Worm (Caenorhabditis elegans): ENCODE data around the gene C01G12.13.

C01G12.13 gene

DNA sequence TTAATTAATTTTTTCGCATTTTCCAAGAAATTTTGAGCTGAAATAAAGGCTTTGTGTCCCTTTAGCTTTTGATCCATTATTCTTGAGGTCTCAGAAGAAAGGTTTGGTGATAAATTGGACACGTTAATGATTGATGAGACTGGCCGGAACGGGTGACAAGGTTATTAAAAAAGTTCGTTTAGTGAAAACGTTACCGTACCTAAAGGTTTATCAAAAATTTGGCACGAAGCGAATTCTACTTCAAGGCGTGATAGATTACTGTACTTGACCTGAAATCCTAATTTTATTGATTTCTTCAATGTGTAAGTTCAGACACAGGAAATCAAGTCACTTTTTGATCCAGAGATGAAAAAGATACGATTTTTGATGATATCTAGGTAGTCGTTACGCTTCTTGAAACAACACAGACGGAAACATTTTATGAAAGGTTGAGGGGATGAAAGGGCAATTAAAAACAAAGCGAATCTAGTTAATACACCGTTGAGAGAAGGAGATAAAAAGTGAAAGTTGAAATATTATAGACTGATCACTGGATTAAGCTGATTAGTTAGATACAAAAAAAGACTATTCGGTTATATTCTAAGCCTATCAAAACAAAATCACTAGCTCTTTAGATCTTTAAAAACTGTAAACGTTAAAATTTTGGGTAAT is 34.1 kb downstream of the C01G12.13 start:
- no peak for TF ChIP-seq ama-1 (optimal IDR thresholded peaks at IDR 0.05)
- TF ChIP-seq tbx-11 (GFP tag; IDR thresholded peaks at IDR 0.05) = no peak
- TF ChIP-seq flt-1 (GFP tag; IDR thresholded peaks at IDR 0.05) = no peak
- TF ChIP-seq scrt-1 (GFP tag; IDR thresholded peaks at IDR 0.05) = no peak
- no peak for TF ChIP-seq tbx-37 (GFP tag; conservative IDR thresholded peaks at IDR 0.05)
- no peak for TF ChIP-seq B0310.2 (tag; optimal IDR thresholded peaks at IDR 0.05)
- no peak for TF ChIP-seq hnd-1 (tag; optimal IDR thresholded peaks at IDR 0.05)

DNA sequence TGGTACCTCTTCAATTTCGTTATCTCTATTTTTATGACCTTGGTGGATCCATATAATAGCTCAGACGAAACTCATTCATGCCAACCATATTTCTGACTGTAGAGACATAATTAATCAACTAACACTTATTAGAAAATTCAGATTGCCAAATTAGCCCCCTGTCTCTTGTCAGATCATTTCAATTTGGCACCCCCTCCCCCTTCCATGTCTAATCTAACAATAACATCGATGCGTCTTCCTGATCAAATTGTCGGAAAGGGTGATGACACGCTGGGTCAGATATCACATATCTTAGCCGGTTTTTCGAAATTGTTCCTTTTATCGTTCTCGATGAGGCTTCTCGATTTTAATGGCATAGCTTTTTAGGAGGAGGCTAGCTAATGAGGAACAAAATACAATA is 34.8 kb downstream of the C01G12.13 start:
- TF ChIP-seq ceh-13 (GFP tag; optimal IDR thresholded peaks at IDR 0.05) = no peak
- TF ChIP-seq tbx-11 (GFP tag; IDR thresholded peaks at IDR 0.05) = no peak
- no peak for TF ChIP-seq scrt-1 (GFP tag; IDR thresholded peaks at IDR 0.05)
- no peak for TF ChIP-seq pes-1 (GFP tag; IDR thresholded peaks at IDR 0.05)
- TF ChIP-seq hnd-1 (tag; optimal IDR thresholded peaks at IDR 0.05) = no peak
- TF ChIP-seq flt-1 (GFP tag; IDR thresholded peaks at IDR 0.05) = no peak
- TF ChIP-seq ets-7 (tag; optimal IDR thresholded peaks at IDR 0.05) = no peak
- no peak for TF ChIP-seq ceh-36 (tag; optimal IDR thresholded peaks at IDR 0.05)
- no peak for TF ChIP-seq F13C5.2 (tag; optimal IDR thresholded peaks at IDR 0.05)
- TF ChIP-seq ama-1 (optimal IDR thresholded peaks at IDR 0.05) = no peak

DNA sequence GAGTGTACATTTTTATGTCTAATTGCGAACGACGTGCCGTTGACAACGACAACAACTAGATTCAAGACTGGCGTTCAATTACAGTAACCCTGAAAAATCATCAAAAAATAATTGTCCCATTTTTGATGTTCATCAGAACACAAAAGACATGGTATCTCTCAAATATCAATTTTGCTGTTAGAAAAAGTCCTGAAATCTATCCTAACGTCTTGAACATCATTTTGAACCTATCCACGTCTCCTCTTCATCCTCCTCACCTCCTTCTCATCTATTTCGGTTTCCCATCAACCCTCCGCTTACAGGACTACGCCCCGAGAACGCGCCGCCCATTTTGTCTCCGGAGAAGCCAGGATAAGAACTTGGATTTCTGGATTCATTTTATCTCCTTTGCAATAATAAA is 39.2 kb downstream of the C01G12.13 start, which contains the start of gene mltn-9:
mltn-9 (plus strand) TSS at position 301 of the 400 bp plus-strand sequence.
- no peak for TF ChIP-seq F13C5.2 (tag; optimal IDR thresholded peaks at IDR 0.05)

DNA sequence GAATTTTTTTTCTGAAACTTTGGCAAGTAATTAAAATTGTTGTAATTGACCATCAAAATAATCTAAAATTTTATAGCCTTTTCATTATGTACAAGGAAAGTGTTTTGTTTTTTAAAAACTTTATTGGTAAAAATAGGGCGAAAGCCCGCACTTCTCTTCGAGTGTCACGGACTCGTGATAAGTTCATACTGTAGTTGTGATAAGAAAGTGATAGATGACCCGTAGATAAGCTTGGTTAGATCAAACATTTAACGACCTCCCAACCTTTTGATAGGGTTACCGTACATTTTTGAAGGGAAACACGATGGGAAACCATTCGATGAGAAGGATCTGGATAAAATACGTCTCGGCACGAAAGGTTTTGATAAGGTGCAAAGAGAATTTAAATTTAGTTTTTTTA is 39.9 kb downstream of the C01G12.13 start:
- TF ChIP-seq scrt-1 (GFP tag; IDR thresholded peaks at IDR 0.05) = no peak
- no peak for TF ChIP-seq tbx-37 (GFP tag; conservative IDR thresholded peaks at IDR 0.05)
- TF ChIP-seq hmg-4 (GFP tag; optimal IDR thresholded peaks at IDR 0.05) = no peak
- TF ChIP-seq F13C5.2 (tag; optimal IDR thresholded peaks at IDR 0.05) = no peak
- no peak for TF ChIP-seq hnd-1 (tag; optimal IDR thresholded peaks at IDR 0.05)
- no peak for TF ChIP-seq flt-1 (GFP tag; IDR thresholded peaks at IDR 0.05)
- no peak for TF ChIP-seq B0310.2 (tag; optimal IDR thresholded peaks at IDR 0.05)
- no peak for TF ChIP-seq ama-1 (optimal IDR thresholded peaks at IDR 0.05)
- TF ChIP-seq ceh-13 (GFP tag; optimal IDR thresholded peaks at IDR 0.05) = no peak
- no peak for TF ChIP-seq tra-4 (tag; optimal IDR thresholded peaks at IDR 0.05)

DNA sequence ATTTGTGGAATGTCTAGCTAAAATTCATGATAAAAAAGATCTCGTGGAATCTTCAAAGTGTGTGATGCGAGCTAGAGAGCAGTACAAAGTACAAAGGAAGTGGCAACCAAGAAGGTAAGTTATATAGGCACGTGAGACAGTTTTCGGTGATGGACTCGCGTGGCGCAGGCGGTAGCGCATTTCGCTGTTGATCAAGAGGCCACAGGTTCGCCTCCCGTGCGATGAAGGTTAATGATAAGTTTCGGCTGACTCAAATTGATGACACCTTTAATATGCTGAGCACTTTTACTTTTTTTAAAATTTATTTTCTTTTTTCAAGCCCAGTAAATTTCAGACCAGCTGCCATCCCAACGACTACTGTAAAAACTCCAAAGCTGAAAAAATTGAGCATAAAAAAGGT is 40.4 kb downstream of the C01G12.13 start:
- TF ChIP-seq pes-1 (GFP tag; IDR thresholded peaks at IDR 0.05) (0 out of 2 replicates have a peak, but pooled peaks have one; percentile 25), aly-1 (tag; optimal IDR thresholded peaks at IDR 0.05) (no peak)

DNA sequence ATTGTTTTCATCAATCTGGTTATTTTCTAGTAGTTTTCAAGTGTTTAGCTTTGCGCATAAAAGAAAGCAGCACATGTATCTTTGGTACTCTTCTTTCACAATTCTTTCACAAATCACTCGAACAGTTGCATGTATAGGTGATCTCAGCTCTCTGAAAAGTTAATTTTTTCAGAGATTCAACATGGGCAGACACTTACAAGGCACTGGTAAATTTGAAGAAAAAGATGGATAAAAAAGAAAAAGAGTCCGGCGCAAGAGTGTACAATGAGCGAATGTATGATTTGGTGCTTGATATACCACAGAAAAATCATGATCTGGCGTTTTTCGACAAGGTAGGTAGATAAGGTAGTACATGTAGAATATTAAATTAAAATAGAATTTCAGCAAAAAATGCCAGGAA is 41.6 kb downstream of the C01G12.13 start:
- TF ChIP-seq pes-1 (GFP tag; IDR thresholded peaks at IDR 0.05) (no peak), F13C5.2 (tag; optimal IDR thresholded peaks at IDR 0.05) (no peak), ama-1 (optimal IDR thresholded peaks at IDR 0.05) (no peak), hnd-1 (tag; optimal IDR thresholded peaks at IDR 0.05) (no peak), B0310.2 (tag; optimal IDR thresholded peaks at IDR 0.05) (no peak), sea-1 (GFP tag; conservative IDR thresholded peaks at IDR 0.05) (no peak), tbx-11 (GFP tag; IDR thresholded peaks at IDR 0.05) (no peak), ceh-13 (GFP tag; optimal IDR thresholded peaks at IDR 0.05) (no peak), ceh-36 (tag; optimal IDR thresholded peaks at IDR 0.05) (no peak), hmg-4 (GFP tag; optimal IDR thresholded peaks at IDR 0.05) (no peak), hmbx-1 (tag; optimal IDR thresholded peaks at IDR 0.05) (no peak), tbx-37 (GFP tag; conservative IDR thresholded peaks at IDR 0.05) (no peak), scrt-1 (GFP tag; IDR thresholded peaks at IDR 0.05) (no peak), ets-7 (tag; optimal IDR thresholded peaks at IDR 0.05) (no peak), flt-1 (GFP tag; IDR thresholded peaks at IDR 0.05) (no peak), tra-4 (tag; optimal IDR thresholded peaks at IDR 0.05) (no peak), aly-1 (tag; optimal IDR thresholded peaks at IDR 0.05) (no peak)

DNA sequence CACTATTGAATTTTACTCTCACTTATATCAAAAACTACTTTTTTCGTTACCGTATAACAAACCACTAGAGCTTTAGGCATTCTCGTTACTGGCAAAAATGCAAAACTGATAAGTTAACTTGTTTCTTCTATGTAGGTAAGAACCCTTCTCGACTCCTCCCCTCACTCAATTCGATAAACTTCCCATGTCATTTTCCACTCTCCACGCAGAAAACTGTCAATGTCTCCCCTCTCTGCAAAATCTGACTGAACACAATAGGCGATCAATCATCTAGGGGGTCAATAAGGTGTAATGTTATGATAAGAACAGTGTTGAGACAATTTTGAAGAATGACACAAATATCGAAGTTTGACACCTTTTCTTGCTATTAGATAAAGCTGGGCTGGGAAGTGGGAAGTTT is 42.2 kb downstream of the C01G12.13 start:
- TF ChIP-seq tra-4 (tag; optimal IDR thresholded peaks at IDR 0.05) (no peak), hmbx-1 (tag; optimal IDR thresholded peaks at IDR 0.05) (no peak), aly-1 (tag; optimal IDR thresholded peaks at IDR 0.05) (no peak), flt-1 (GFP tag; IDR thresholded peaks at IDR 0.05) (no peak), pes-1 (GFP tag; IDR thresholded peaks at IDR 0.05) (no peak)

DNA sequence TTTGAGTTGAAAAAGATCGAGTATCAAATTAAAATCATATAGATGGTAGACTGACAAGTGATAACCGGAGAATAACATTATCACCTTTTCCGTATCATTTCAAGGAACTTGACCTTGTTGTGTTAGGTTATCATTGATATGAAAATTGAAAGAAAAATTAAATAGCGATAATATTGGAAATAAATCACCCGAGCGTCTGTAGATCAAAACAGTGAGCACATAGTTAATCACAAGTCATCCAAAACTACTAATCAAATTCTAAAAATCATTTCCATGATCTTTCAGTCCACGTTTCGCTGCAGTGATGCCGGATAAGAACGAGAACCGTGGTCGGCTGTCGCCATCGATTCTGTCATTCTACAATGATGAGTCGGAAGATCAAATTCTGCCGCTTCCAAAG is 43.3 kb downstream of the C01G12.13 start:
- TF ChIP-seq F13C5.2 (tag; optimal IDR thresholded peaks at IDR 0.05) (no peak), sea-1 (GFP tag; conservative IDR thresholded peaks at IDR 0.05) (no peak), hmg-4 (GFP tag; optimal IDR thresholded peaks at IDR 0.05) (no peak), ceh-13 (GFP tag; optimal IDR thresholded peaks at IDR 0.05) (no peak), scrt-1 (GFP tag; IDR thresholded peaks at IDR 0.05) (no peak), ets-7 (tag; optimal IDR thresholded peaks at IDR 0.05) (no peak), hmbx-1 (tag; optimal IDR thresholded peaks at IDR 0.05) (no peak)

DNA sequence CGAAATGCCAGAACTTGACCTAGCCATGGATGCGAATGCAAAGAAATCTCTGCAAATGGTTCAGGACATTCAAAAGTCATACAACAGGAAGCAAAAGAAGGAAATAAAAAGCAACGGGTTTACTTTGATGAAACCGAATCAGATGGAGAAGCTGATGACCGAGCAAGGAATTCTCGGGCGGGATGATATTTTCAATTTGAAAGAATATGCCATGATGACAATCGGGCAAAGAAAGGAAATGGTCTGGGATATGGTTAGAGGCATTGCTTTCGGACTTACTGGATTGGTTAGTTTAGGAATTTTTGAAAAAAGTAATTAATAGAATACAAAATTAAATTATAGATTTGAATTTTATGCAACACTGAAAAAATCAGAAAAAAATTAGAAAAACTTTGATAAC is 44.2 kb downstream of the C01G12.13 start:
- TF ChIP-seq ama-1 (optimal IDR thresholded peaks at IDR 0.05) (no peak), hmg-4 (GFP tag; optimal IDR thresholded peaks at IDR 0.05) (no peak)
